Fruit fly (Drosophila melanogaster): ENCODE measurements around the gene CG6661.
A peak's percentile ranks its signal among the peaks of the same experiment; 100 is the strongest.

The CG6661 gene

dm6 chr3L:14037655-14038644 lies 3.4 kb downstream of the CG6661 start (continued):
- TF ChIP-seq crol (GFP tag; IDR thresholded peaks at IDR 0.05) (peak; percentile 67), danr (GFP tag; IDR thresholded peaks at IDR 0.05) (no peak), bowl (GFP tag; IDR thresholded peaks at IDR 0.05) (no peak), CG8924 (tag; optimal IDR thresholded peaks at IDR 0.05) (peak; percentile 12), Ets97D (GFP tag; optimal IDR thresholded peaks at IDR 0.05) (no peak), CG2678 (tag; optimal IDR thresholded peaks at IDR 0.05) (no peak), CG15011 (GFP tag; optimal IDR thresholded peaks at IDR 0.05) (no peak), Scr (GFP tag; IDR thresholded peaks at IDR 0.05; ENCODE audit: partially characterized antibody) (no peak), shn (GFP tag; optimal IDR thresholded peaks at IDR 0.05) (no peak), odd (GFP tag; optimal IDR thresholded peaks at IDR 0.05) (no peak), Rfx (GFP tag; IDR thresholded peaks at IDR 0.05) (peak; percentile 51), Hmx (GFP tag; optimal IDR thresholded peaks at IDR 0.05) (no peak), sd (tag; optimal IDR thresholded peaks at IDR 0.05) (peak; percentile 13), HLH3B (GFP tag; IDR thresholded peaks at IDR 0.05) (no peak), twi (tag; optimal IDR thresholded peaks at IDR 0.05) (peak; percentile 56), CG3281 (GFP tag; optimal IDR thresholded peaks at IDR 0.05) (no peak), Fer3 (tag; optimal IDR thresholded peaks at IDR 0.05) (no peak), CG15514 (GFP tag; optimal IDR thresholded peaks at IDR 0.05) (no peak), CG12071 (GFP tag; optimal IDR thresholded peaks at IDR 0.05) (no peak), Gug (GFP tag; IDR thresholded peaks at IDR 0.05) (no peak), salm (tag; optimal IDR thresholded peaks at IDR 0.05) (no peak), Ets65A (GFP tag) (no peak), CrebB (tag; optimal IDR thresholded peaks at IDR 0.05) (no peak), CG7928 (GFP tag; optimal IDR thresholded peaks at IDR 0.05) (no peak), CG14667 (GFP tag; IDR thresholded peaks at IDR 0.05) (no peak), CG9932 (GFP tag; IDR thresholded peaks at IDR 0.05) (peak; percentile 43; the same call in 1 of the 2 replicates), ham (GFP tag; IDR thresholded peaks at IDR 0.05) (no peak)

DNA sequence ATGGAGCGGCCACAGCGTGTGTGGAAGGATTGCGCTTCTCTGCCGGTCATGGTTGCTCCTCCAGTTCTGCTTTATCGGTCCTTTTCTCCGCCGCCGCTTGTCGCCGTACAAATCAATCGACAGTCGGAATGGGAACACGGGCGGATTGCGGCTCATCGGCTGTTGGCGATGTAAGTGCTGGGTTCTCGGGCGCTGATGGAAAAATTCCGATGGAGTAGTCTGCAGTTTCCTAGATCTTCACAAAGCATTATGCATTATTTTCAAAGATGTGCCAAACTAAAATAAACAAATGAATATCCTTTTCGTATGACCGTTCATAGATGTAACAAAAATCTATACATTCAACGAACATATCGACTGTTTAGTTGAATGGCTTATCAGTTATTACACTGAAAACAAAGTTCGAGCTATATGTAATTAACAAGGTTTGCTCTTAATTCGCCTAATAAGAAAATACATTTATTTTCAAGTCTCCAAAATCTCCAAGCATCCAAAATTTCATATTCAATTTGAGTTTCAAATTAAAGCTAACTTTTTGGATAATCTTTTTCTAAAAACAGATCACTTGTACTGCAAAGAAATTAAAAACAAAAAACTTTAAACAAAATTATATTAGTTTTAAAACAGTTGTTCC lies 15.2 kb downstream of the CG6661 start, which contains the start of gene Neurl4:
Neurl4 (minus strand) TSS at position 273 of the 634 bp plus-strand sequence.
- TF ChIP-seq HLHmδ (GFP tag; optimal IDR thresholded peaks at IDR 0.05) (no peak), CG34422 (GFP tag; IDR thresholded peaks at IDR 0.05) (no peak), Lim3 (GFP tag; IDR thresholded peaks at IDR 0.05) (no peak), zen2 (GFP tag; IDR thresholded peaks at IDR 0.05; ENCODE audit: partially characterized antibody) (no peak), CG17802 (tag; optimal IDR thresholded peaks at IDR 0.05) (peak; percentile 36), CG11695 (GFP tag; IDR thresholded peaks at IDR 0.05) (peak; percentile 54; the same call in 2 of the 3 replicates), H15 (GFP tag; IDR thresholded peaks at IDR 0.05) (no peak), CG1024 (GFP tag; IDR thresholded peaks at IDR 0.05) (peak; percentile 73), NfI (GFP tag; optimal IDR thresholded peaks at IDR 0.05) (no peak), Fer2 (tag; optimal IDR thresholded peaks at IDR 0.05) (peak; percentile 50), CG9817 (tag; optimal IDR thresholded peaks at IDR 0.05) (peak; percentile 69), CG30431 (GFP tag; optimal IDR thresholded peaks at IDR 0.05) (peak; percentile 53), CG12942 (GFP tag; optimal IDR thresholded peaks at IDR 0.05) (peak; percentile 73), CG9437 (GFP tag; optimal IDR thresholded peaks at IDR 0.05) (peak; percentile 47), hkb (optimal IDR thresholded peaks at IDR 0.05) (no peak), hkb (GFP tag; IDR thresholded peaks at IDR 0.05) (peak; percentile 66), HmgD (GFP tag; optimal IDR thresholded peaks at IDR 0.05) (no peak), fd3F (GFP tag; optimal IDR thresholded peaks at IDR 0.05) (peak; percentile 66), nerfin-1 (tag; optimal IDR thresholded peaks at IDR 0.05) (peak; percentile 75), CG13287 (GFP tag; IDR thresholded peaks at IDR 0.05; ENCODE audit: partially characterized antibody) (peak; percentile 17; the same call in 1 of the 2 replicates), ATbp (GFP tag; optimal IDR thresholded peaks at IDR 0.05) (no peak), pzg (GFP tag; optimal IDR thresholded peaks at IDR 0.05) (peak; percentile 38)
